Worm (Caenorhabditis elegans): ENCODE measurements around the gene Y39A3A.4.

The Y39A3A.4 gene

ce11 chrIII:2060857-2061256 lies 15.5 kb downstream of the Y39A3A.4 start, which contains the start of gene ins-16:
ins-16 (minus strand) TSS chrIII:2060957.
- TF ChIP-seq peb-1 (tag; optimal IDR thresholded peaks at IDR 0.05), result no peak
- TF ChIP-seq mab-5 (tag; optimal IDR thresholded peaks at IDR 0.05), result no peak
- TF ChIP-seq fos-1 (tag; optimal IDR thresholded peaks at IDR 0.05), result no peak
- TF ChIP-seq nhr-21 (tag; optimal IDR thresholded peaks at IDR 0.05), result no peak
- TF ChIP-seq unc-39 (tag; optimal IDR thresholded peaks at IDR 0.05), result no peak
- TF ChIP-seq unc-62 (GFP tag; optimal IDR thresholded peaks at IDR 0.05), result no peak
- no peak for TF ChIP-seq crh-2 (tag; optimal IDR thresholded peaks at IDR 0.05)
- TF ChIP-seq ZK546.5 (tag; optimal IDR thresholded peaks at IDR 0.05), result no peak
- no peak for TF ChIP-seq elt-1 (tag; optimal IDR thresholded peaks at IDR 0.05)
- no peak for TF ChIP-seq mbf-1 (tag; optimal IDR thresholded peaks at IDR 0.05)
- TF ChIP-seq elt-3 (tag; optimal IDR thresholded peaks at IDR 0.05), result no peak
- TF ChIP-seq zag-1 (tag; optimal IDR thresholded peaks at IDR 0.05), result no peak
- no peak for TF ChIP-seq nhr-23 (tag; optimal IDR thresholded peaks at IDR 0.05)
- TF ChIP-seq ceh-16 (tag; optimal IDR thresholded peaks at IDR 0.05), result no peak
- TF ChIP-seq ztf-4 (tag; optimal IDR thresholded peaks at IDR 0.05), result no peak
- TF ChIP-seq R02D3.7 (tag; optimal IDR thresholded peaks at IDR 0.05), result no peak
- no peak for TF ChIP-seq ceh-82 (tag; optimal IDR thresholded peaks at IDR 0.05)
- TF ChIP-seq nhr-237 (tag; optimal IDR thresholded peaks at IDR 0.05), result no peak
- TF ChIP-seq sma-3 (GFP tag; optimal IDR thresholded peaks at IDR 0.05), result no peak

- TF ChIP-seq mbf-1 (tag; optimal IDR thresholded peaks at IDR 0.05) (no peak), peb-1 (tag; optimal IDR thresholded peaks at IDR 0.05) (no peak), mab-5 (tag; optimal IDR thresholded peaks at IDR 0.05) (no peak), ztf-1 (GFP tag; conservative IDR thresholded peaks at IDR 0.05) (no peak), ama-1 (optimal IDR thresholded peaks at IDR 0.05) (no peak), dmd-4 (tag; optimal IDR thresholded peaks at IDR 0.05) (no peak), C34F6.9 (tag; optimal IDR thresholded peaks at IDR 0.05) (no peak), R02D3.7 (tag; optimal IDR thresholded peaks at IDR 0.05) (no peak)
These were observed 16.3 kb downstream of the Y39A3A.4 start for ce11 chrIII:2060068-2060467.

ce11 chrIII:2057570-2057969 lies 18.8 kb downstream of the Y39A3A.4 start, which contains the start of gene Y39A3A.2:
Y39A3A.2 (minus strand) TSS chrIII:2057670.
- no peak for TF ChIP-seq crh-2 (tag; optimal IDR thresholded peaks at IDR 0.05)
- TF ChIP-seq elt-3 (tag; optimal IDR thresholded peaks at IDR 0.05), result no peak
- TF ChIP-seq nhr-77 (tag; optimal IDR thresholded peaks at IDR 0.05), result no peak
- TF ChIP-seq ama-1 (optimal IDR thresholded peaks at IDR 0.05), result no peak
- TF ChIP-seq zag-1 (tag; optimal IDR thresholded peaks at IDR 0.05), result no peak
- no peak for TF ChIP-seq unc-55 (GFP tag; optimal IDR thresholded peaks at IDR 0.05)
- TF ChIP-seq lin-11 (tag; optimal IDR thresholded peaks at IDR 0.05), result no peak

- no peak for TF ChIP-seq dmd-4 (tag; optimal IDR thresholded peaks at IDR 0.05)
- TF ChIP-seq elt-1 (tag; optimal IDR thresholded peaks at IDR 0.05), result no peak
- no peak for TF ChIP-seq unc-55 (GFP tag; optimal IDR thresholded peaks at IDR 0.05)
- TF ChIP-seq mbf-1 (tag; optimal IDR thresholded peaks at IDR 0.05), result no peak
- no peak for TF ChIP-seq lin-11 (tag; optimal IDR thresholded peaks at IDR 0.05)
- TF ChIP-seq sem-4 (tag; optimal IDR thresholded peaks at IDR 0.05), result no peak
- no peak for TF ChIP-seq ceh-16 (tag; optimal IDR thresholded peaks at IDR 0.05)
- TF ChIP-seq nhr-12 (tag; optimal IDR thresholded peaks at IDR 0.05), result no peak
- TF ChIP-seq blmp-1 (tag; optimal IDR thresholded peaks at IDR 0.05; ENCODE audit: insufficient read depth), result no peak
- TF ChIP-seq nhr-23 (tag; optimal IDR thresholded peaks at IDR 0.05), result no peak
- no peak for TF ChIP-seq nhr-129 (tag; optimal IDR thresholded peaks at IDR 0.05)
- no peak for TF ChIP-seq nhr-21 (tag; optimal IDR thresholded peaks at IDR 0.05)
- TF ChIP-seq fos-1 (tag; optimal IDR thresholded peaks at IDR 0.05), result no peak
- no peak for TF ChIP-seq mab-5 (tag; optimal IDR thresholded peaks at IDR 0.05)
- TF ChIP-seq lsy-2 (tag; optimal IDR thresholded peaks at IDR 0.05), result no peak
- no peak for TF ChIP-seq unc-62 (GFP tag; optimal IDR thresholded peaks at IDR 0.05)
- TF ChIP-seq alr-1 (tag; optimal IDR thresholded peaks at IDR 0.05), result no peak
- TF ChIP-seq R02D3.7 (tag; optimal IDR thresholded peaks at IDR 0.05), result no peak
- TF ChIP-seq crh-2 (tag; optimal IDR thresholded peaks at IDR 0.05), result no peak
- TF ChIP-seq sma-9 (GFP tag; optimal IDR thresholded peaks at IDR 0.05), result no peak
- no peak for TF ChIP-seq sma-9 (tag; optimal IDR thresholded peaks at IDR 0.05)
These were observed 22.3 kb downstream of the Y39A3A.4 start, which contains the start of gene M01E10.3 for ce11 chrIII:2054084-2054483. M01E10.3 (minus strand) TSS chrIII:2054184.

ce11 chrIII:2053433-2053832 lies 23.0 kb downstream of the Y39A3A.4 start:
- TF ChIP-seq nhr-21 (tag; optimal IDR thresholded peaks at IDR 0.05) (no peak), R02D3.7 (tag; optimal IDR thresholded peaks at IDR 0.05) (no peak), fos-1 (tag; optimal IDR thresholded peaks at IDR 0.05) (peak; percentile 80), sma-9 (GFP tag; optimal IDR thresholded peaks at IDR 0.05) (peak; percentile 22), sma-9 (tag; optimal IDR thresholded peaks at IDR 0.05) (no peak), aly-2 (tag; optimal IDR thresholded peaks at IDR 0.05) (no peak), lin-13 (GFP tag; optimal IDR thresholded peaks at IDR 0.05) (no peak), nhr-12 (tag; optimal IDR thresholded peaks at IDR 0.05) (no peak)

All from whole organism, L2 larva.